Worm (Caenorhabditis elegans): Measurements from ENCODE around the gene aff-1.

aff-1 gene

ce11 chrII:6829108-6829507 lies 34.4 kb downstream of the aff-1 start:
- TF ChIP-seq nhr-80 (tag; optimal IDR thresholded peaks at IDR 0.05) (peak; percentile 74), ztf-22 (GFP tag; optimal IDR thresholded peaks at IDR 0.05) (no peak), F10E7.11 (tag; optimal IDR thresholded peaks at IDR 0.05) (no peak), egrh-3 (GFP tag; IDR thresholded peaks at IDR 0.05) (no peak), nhr-90 (tag; optimal IDR thresholded peaks at IDR 0.05) (no peak), lin-54 (GFP tag; optimal IDR thresholded peaks at IDR 0.05) (no peak), unc-130 (GFP tag; optimal IDR thresholded peaks at IDR 0.05) (no peak), pha-4 (tag; optimal IDR thresholded peaks at IDR 0.05) (no peak), B0261.1 (tag; optimal IDR thresholded peaks at IDR 0.05) (no peak), nhr-120 (GFP tag; IDR thresholded peaks at IDR 0.05) (no peak), nfya-1 (tag; optimal IDR thresholded peaks at IDR 0.05; ENCODE audit: borderline replicate concordance, insufficient read depth) (no peak), hmg-20 (GFP tag; IDR thresholded peaks at IDR 0.05) (no peak), hrde-1 (tag; optimal IDR thresholded peaks at IDR 0.05; ENCODE audit: borderline replicate concordance) (no peak), ZK185.1 (tag; optimal IDR thresholded peaks at IDR 0.05; ENCODE audit: poor library complexity, severe bottlenecking) (no peak), akir-1 (GFP tag; optimal IDR thresholded peaks at IDR 0.05) (no peak), hsf-1 (GFP tag; IDR thresholded peaks at IDR 0.05) (no peak), rec-8 (tag; optimal IDR thresholded peaks at IDR 0.05) (no peak), bed-2 (GFP tag; IDR thresholded peaks at IDR 0.05) (no peak), lin-35 (GFP tag; optimal IDR thresholded peaks at IDR 0.05) (no peak), lsl-1 (GFP tag; optimal IDR thresholded peaks at IDR 0.05) (no peak), cebp-2 (GFP tag; IDR thresholded peaks at IDR 0.05) (no peak), hmg-1.2 (GFP tag; IDR thresholded peaks at IDR 0.05) (peak; percentile 49; the same call in 1 of the 2 replicates), lir-1 (GFP tag; conservative IDR thresholded peaks at IDR 0.05) (no peak), chd-7 (tag; optimal IDR thresholded peaks at IDR 0.05) (no peak), tlf-1 (GFP tag; optimal IDR thresholded peaks at IDR 0.05) (no peak), Y67H2A.10 (GFP tag; conservative IDR thresholded peaks at IDR 0.05) (no peak), rpc-1 (optimal IDR thresholded peaks at IDR 0.05) (no peak), rpc-1 (tag; optimal IDR thresholded peaks at IDR 0.05) (no peak), lag-1 (GFP tag; IDR thresholded peaks at IDR 0.05) (no peak), B0019.2 (GFP tag; conservative IDR thresholded peaks at IDR 0.05) (no peak), C06A6.2 (GFP tag; conservative IDR thresholded peaks at IDR 0.05) (no peak), athp-1 (tag; optimal IDR thresholded peaks at IDR 0.05) (no peak), Y53G8AR.9 (GFP tag; conservative IDR thresholded peaks at IDR 0.05) (no peak), F23B12.7 (tag; optimal IDR thresholded peaks at IDR 0.05; ENCODE audit: insufficient read depth) (no peak), ceh-79 (tag; optimal IDR thresholded peaks at IDR 0.05) (no peak), bed-1 (GFP tag; IDR thresholded peaks at IDR 0.05) (no peak), lsy-27 (tag; optimal IDR thresholded peaks at IDR 0.05; ENCODE audit: borderline replicate concordance, insufficient read depth) (no peak), xnd-1 (tag; optimal IDR thresholded peaks at IDR 0.05) (no peak), dox-1 (GFP tag; IDR thresholded peaks at IDR 0.05) (0 out of 2 replicates have a peak, but pooled peaks have one; percentile 22), unc-62 (GFP tag; optimal IDR thresholded peaks at IDR 0.05) (peak; percentile 79), cebp-1 (GFP tag; IDR thresholded peaks at IDR 0.05) (no peak), cebp-1 (tag; optimal IDR thresholded peaks at IDR 0.05) (peak; percentile 62), attf-3 (GFP tag; conservative IDR thresholded peaks at IDR 0.05) (no peak), dpl-1 (GFP tag; optimal IDR thresholded peaks at IDR 0.05) (no peak), Y56A3A.18 (GFP tag; IDR thresholded peaks at IDR 0.05) (no peak), snpc-4 (GFP tag; optimal IDR thresholded peaks at IDR 0.05) (no peak), snpc-4 (tag; optimal IDR thresholded peaks at IDR 0.05) (peak in 1 of 4 experiments; percentile 2), F55B11.4 (tag; optimal IDR thresholded peaks at IDR 0.05; ENCODE audit: borderline replicate concordance, insufficient read depth) (no peak), mcd-1 (GFP tag; IDR thresholded peaks at IDR 0.05) (no peak)
